1 fruit fly cellular context compared by ENCODE assay signal in genomic region chr3R:7000693-7001187, dm6.
TF ChIP-seq lines count a peak whose summit lies in the region.

No protein-coding gene starts in this region.

TF ChIP-seq in whole organism, embryonic, 481 proteins besides CTCF, POLR2A, EP300 and RAD21 (continued from another document and continues in another):
- TF ChIP-seq hb (GFP tag; IDR thresholded peaks at IDR 0.05; lab: Robert Waterston, UW; ENCODE audit: partially characterized antibody) = no peak
- peak; percentile 93 for TF ChIP-seq kni (GFP tag; optimal IDR thresholded peaks at IDR 0.05; lab: Kevin White, UChicago)
- TF ChIP-seq CG6791 (GFP tag; IDR thresholded peaks at IDR 0.05; lab: Robert Waterston, UW; ENCODE audit: partially characterized antibody) = no peak
- TF ChIP-seq CG17385 (GFP tag; optimal IDR thresholded peaks at IDR 0.05; lab: Kevin White, UChicago) = no peak
- TF ChIP-seq pum (GFP tag; optimal IDR thresholded peaks at IDR 0.05; lab: Kevin White, UChicago) = no peak
- no peak for TF ChIP-seq CG3281 (GFP tag; optimal IDR thresholded peaks at IDR 0.05; lab: Kevin White, UChicago)
- peak; percentile 12 for TF ChIP-seq scrt (GFP tag; optimal IDR thresholded peaks at IDR 0.05; lab: Kevin White, UChicago)
- no peak for TF ChIP-seq unpg (GFP tag; optimal IDR thresholded peaks at IDR 0.05; lab: Kevin White, UChicago)
- no peak for TF ChIP-seq CG16863 (GFP tag; optimal IDR thresholded peaks at IDR 0.05; lab: Kevin White, UChicago)
- TF ChIP-seq Hsf (GFP tag; optimal IDR thresholded peaks at IDR 0.05; lab: Kevin White, UChicago) = no peak
- TF ChIP-seq tna (GFP tag; IDR thresholded peaks at IDR 0.05; lab: Robert Waterston, UW; ENCODE audit: partially characterized antibody) = no peak
- TF ChIP-seq PHDP (tag; optimal IDR thresholded peaks at IDR 0.05; lab: Kevin White, UChicago) = no peak
- TF ChIP-seq CG1832 (GFP tag; optimal IDR thresholded peaks at IDR 0.05; lab: Kevin White, UChicago) = peak; percentile 98
- TF ChIP-seq caup (GFP tag; optimal IDR thresholded peaks at IDR 0.05; lab: Kevin White, UChicago; ENCODE audit: severe bottlenecking) = no peak
- peak; percentile 6 for TF ChIP-seq CG12769 (tag; optimal IDR thresholded peaks at IDR 0.05; lab: Kevin White, UChicago)
- no peak for TF ChIP-seq Bgb (GFP tag; IDR thresholded peaks at IDR 0.05; lab: Robert Waterston, UW; ENCODE audit: partially characterized antibody)
- TF ChIP-seq Camta (GFP tag; optimal IDR thresholded peaks at IDR 0.05; lab: Kevin White, UChicago) = no peak
- no peak for TF ChIP-seq wek (GFP tag; optimal IDR thresholded peaks at IDR 0.05; lab: Kevin White, UChicago)
- TF ChIP-seq kay (GFP tag; optimal IDR thresholded peaks at IDR 0.05; lab: Kevin White, UChicago) = no peak
- no peak for TF ChIP-seq CG4820 (GFP tag; optimal IDR thresholded peaks at IDR 0.05; lab: Kevin White, UChicago)
- no peak for TF ChIP-seq grau (tag; optimal IDR thresholded peaks at IDR 0.05; lab: Kevin White, UChicago)
- no peak for TF ChIP-seq ato (GFP tag; IDR thresholded peaks at IDR 0.05; lab: Robert Waterston, UW; ENCODE audit: partially characterized antibody)
- no peak for TF ChIP-seq vfl (GFP tag; optimal IDR thresholded peaks at IDR 0.05; lab: Kevin White, UChicago)
- no peak for TF ChIP-seq aop (GFP tag; IDR thresholded peaks at IDR 0.05; lab: Robert Waterston, UW)
- TF ChIP-seq pb (GFP tag; optimal IDR thresholded peaks at IDR 0.05; lab: Kevin White, UChicago) = peak; percentile 24
- no peak for TF ChIP-seq tio (GFP tag; optimal IDR thresholded peaks at IDR 0.05; lab: Kevin White, UChicago)
- TF ChIP-seq p53 (GFP tag; optimal IDR thresholded peaks at IDR 0.05; lab: Kevin White, UChicago) = no peak
- no peak for TF ChIP-seq CG7372 (GFP tag; IDR thresholded peaks at IDR 0.05; lab: Robert Waterston, UW)
- no peak for TF ChIP-seq CG1647 (GFP tag; optimal IDR thresholded peaks at IDR 0.05; lab: Kevin White, UChicago)
- no peak for TF ChIP-seq dimm (GFP tag; IDR thresholded peaks at IDR 0.05; lab: Robert Waterston, UW)
- no peak for TF ChIP-seq croc (GFP tag; conservative IDR thresholded peaks at IDR 0.05; lab: Robert Waterston, UW)
- no peak for TF ChIP-seq Vsx1 (GFP tag; optimal IDR thresholded peaks at IDR 0.05; lab: Kevin White, UChicago)
- TF ChIP-seq pita (GFP tag; optimal IDR thresholded peaks at IDR 0.05; lab: Kevin White, UChicago) = no peak
- TF ChIP-seq HLH3B (GFP tag; IDR thresholded peaks at IDR 0.05; lab: Robert Waterston, UW) = no peak
- no peak for TF ChIP-seq Dip2 (GFP tag; IDR thresholded peaks at IDR 0.05; lab: Robert Waterston, UW)
- TF ChIP-seq nerfin-1 (tag; optimal IDR thresholded peaks at IDR 0.05; lab: Kevin White, UChicago) = peak; percentile 51
- TF ChIP-seq CG34422 (GFP tag; IDR thresholded peaks at IDR 0.05; lab: Robert Waterston, UW) = no peak
- TF ChIP-seq disco-r (GFP tag; optimal IDR thresholded peaks at IDR 0.05; lab: Kevin White, UChicago) = no peak
- TF ChIP-seq CG7928 (GFP tag; optimal IDR thresholded peaks at IDR 0.05; lab: Kevin White, UChicago) = no peak
- no peak for TF ChIP-seq CG2199 (GFP tag; IDR thresholded peaks at IDR 0.05; lab: Robert Waterston, UW)
- no peak for TF ChIP-seq gfzf (GFP tag; optimal IDR thresholded peaks at IDR 0.05; lab: Kevin White, UChicago)
- no peak for TF ChIP-seq zf30C (GFP tag; optimal IDR thresholded peaks at IDR 0.05; lab: Kevin White, UChicago)
- TF ChIP-seq Atf3 (GFP tag; optimal IDR thresholded peaks at IDR 0.05; lab: Kevin White, UChicago) = no peak
- TF ChIP-seq CG14710 (tag; optimal IDR thresholded peaks at IDR 0.05; lab: Kevin White, UChicago) = no peak
- no peak for TF ChIP-seq Ptx1 (GFP tag; IDR thresholded peaks at IDR 0.05; lab: Robert Waterston, UW)
- no peak for TF ChIP-seq CG11085 (GFP tag; IDR thresholded peaks at IDR 0.05; lab: Robert Waterston, UW)
- TF ChIP-seq gsb-n (tag; optimal IDR thresholded peaks at IDR 0.05; lab: Kevin White, UChicago) = peak; percentile 99
- no peak for TF ChIP-seq gce (GFP tag; IDR thresholded peaks at IDR 0.05; lab: Robert Waterston, UW)
- TF ChIP-seq CG17912 (GFP tag; optimal IDR thresholded peaks at IDR 0.05; lab: Kevin White, UChicago) = no peak
- no peak for TF ChIP-seq br (optimal IDR thresholded peaks at IDR 0.05; lab: Kevin White, UChicago)
- TF ChIP-seq CG17612 (GFP tag; IDR thresholded peaks at IDR 0.05; lab: Robert Waterston, UW) = no peak
- no peak for TF ChIP-seq CG5180 (GFP tag; optimal IDR thresholded peaks at IDR 0.05; lab: Kevin White, UChicago)
- TF ChIP-seq CG11456 (GFP tag; IDR thresholded peaks at IDR 0.05; lab: Robert Waterston, UW) = no peak
- TF ChIP-seq yki (optimal IDR thresholded peaks at IDR 0.05; lab: Kevin White, UChicago) = peak; percentile 45
- TF ChIP-seq CG1529 (GFP tag; optimal IDR thresholded peaks at IDR 0.05; lab: Kevin White, UChicago) = no peak
- no peak for TF ChIP-seq gsb (GFP tag; IDR thresholded peaks at IDR 0.05; lab: Robert Waterston, UW)
- TF ChIP-seq Fer1 (GFP tag; optimal IDR thresholded peaks at IDR 0.05; lab: Kevin White, UChicago) = no peak
- TF ChIP-seq HmgZ (tag; optimal IDR thresholded peaks at IDR 0.05; lab: Kevin White, UChicago) = no peak
- TF ChIP-seq Trl (optimal IDR thresholded peaks at IDR 0.05; lab: Kevin White, UChicago) = peak; percentile 84 to 87
- peak; percentile 38 for TF ChIP-seq Trl (GFP tag; optimal IDR thresholded peaks at IDR 0.05; lab: Kevin White, UChicago)
- no peak for TF ChIP-seq CG9797 (GFP tag; optimal IDR thresholded peaks at IDR 0.05; lab: Kevin White, UChicago)
- TF ChIP-seq CG12236 (GFP tag; optimal IDR thresholded peaks at IDR 0.05; lab: Kevin White, UChicago) = no peak
- TF ChIP-seq CG18619 (GFP tag; optimal IDR thresholded peaks at IDR 0.05; lab: Kevin White, UChicago) = no peak
- TF ChIP-seq ac (GFP tag; optimal IDR thresholded peaks at IDR 0.05; lab: Kevin White, UChicago) = peak; percentile 19
- TF ChIP-seq HLH4C (GFP tag; IDR thresholded peaks at IDR 0.05; lab: Robert Waterston, UW; ENCODE audit: partially characterized antibody) = no peak; the same call in 2 of the 3 replicates
- TF ChIP-seq Dref (GFP tag; IDR thresholded peaks at IDR 0.05; lab: Robert Waterston, UW) = no peak
- no peak for TF ChIP-seq CG12942 (GFP tag; optimal IDR thresholded peaks at IDR 0.05; lab: Kevin White, UChicago)
- TF ChIP-seq CG14441 (GFP tag; IDR thresholded peaks at IDR 0.05; lab: Robert Waterston, UW) = no peak
- TF ChIP-seq Gsc (GFP tag; IDR thresholded peaks at IDR 0.05; lab: Robert Waterston, UW) = no peak
- no peak for TF ChIP-seq TFAM (GFP tag; optimal IDR thresholded peaks at IDR 0.05; lab: Kevin White, UChicago)
- TF ChIP-seq CG17186 (GFP tag; optimal IDR thresholded peaks at IDR 0.05; lab: Kevin White, UChicago) = no peak
- TF ChIP-seq pnt (GFP tag; optimal IDR thresholded peaks at IDR 0.05; lab: Kevin White, UChicago) = no peak
- TF ChIP-seq CG10543 (GFP tag; optimal IDR thresholded peaks at IDR 0.05; lab: Kevin White, UChicago) = peak; percentile 17
- no peak for TF ChIP-seq lov (optimal IDR thresholded peaks at IDR 0.05; lab: Kevin White, UChicago)
- TF ChIP-seq lov (GFP tag; IDR thresholded peaks at IDR 0.05; lab: Robert Waterston, UW) = no peak
- TF ChIP-seq slou (GFP tag; optimal IDR thresholded peaks at IDR 0.05; lab: Kevin White, UChicago) = no peak
- 0 out of 3 replicates have a peak, but pooled peaks have one; percentile 48 for TF ChIP-seq CG16813 (GFP tag; IDR thresholded peaks at IDR 0.05; lab: Robert Waterston, UW; ENCODE audit: partially characterized antibody)
- TF ChIP-seq btn (GFP tag; optimal IDR thresholded peaks at IDR 0.05; lab: Kevin White, UChicago) = no peak
- no peak for TF ChIP-seq jigr1 (GFP tag; IDR thresholded peaks at IDR 0.05; lab: Robert Waterston, UW)
- TF ChIP-seq crol (GFP tag; IDR thresholded peaks at IDR 0.05; lab: Robert Waterston, UW) = peak; percentile 46; the same call in 1 of the 2 replicates
- no peak for TF ChIP-seq CG18011 (GFP tag; optimal IDR thresholded peaks at IDR 0.05; lab: Kevin White, UChicago)
- TF ChIP-seq ssp (GFP tag; IDR thresholded peaks at IDR 0.05; lab: Robert Waterston, UW) = no peak
- no peak for TF ChIP-seq Poxn (GFP tag; IDR thresholded peaks at IDR 0.05; lab: Robert Waterston, UW)
- TF ChIP-seq ham (GFP tag; IDR thresholded peaks at IDR 0.05; lab: Robert Waterston, UW) = no peak
- TF ChIP-seq H2.0 (GFP tag; IDR thresholded peaks at IDR 0.05; lab: Robert Waterston, UW) = no peak
- TF ChIP-seq Eip74EF (GFP tag; optimal IDR thresholded peaks at IDR 0.05; lab: Kevin White, UChicago) = no peak
- no peak for TF ChIP-seq Ravus (GFP tag; IDR thresholded peaks at IDR 0.05; lab: Robert Waterston, UW)
- TF ChIP-seq CG6654 (GFP tag; optimal IDR thresholded peaks at IDR 0.05; lab: Kevin White, UChicago) = no peak
- TF ChIP-seq ranshi (GFP tag; IDR thresholded peaks at IDR 0.05; lab: Robert Waterston, UW) = no peak
- no peak for TF ChIP-seq Side (GFP tag; optimal IDR thresholded peaks at IDR 0.05; lab: Kevin White, UChicago)
- no peak for TF ChIP-seq HLH54F (GFP tag; optimal IDR thresholded peaks at IDR 0.05; lab: Kevin White, UChicago)
- TF ChIP-seq wor (GFP tag; IDR thresholded peaks at IDR 0.05; lab: Robert Waterston, UW) = no peak
- no peak for TF ChIP-seq NFAT (GFP tag; IDR thresholded peaks at IDR 0.05; lab: Robert Waterston, UW)
- TF ChIP-seq CG8944 (GFP tag; optimal IDR thresholded peaks at IDR 0.05; lab: Kevin White, UChicago) = no peak
- TF ChIP-seq eyg (GFP tag; optimal IDR thresholded peaks at IDR 0.05; lab: Kevin White, UChicago) = no peak
- no peak for TF ChIP-seq CG17328 (GFP tag; IDR thresholded peaks at IDR 0.05; lab: Robert Waterston, UW)
- TF ChIP-seq CG3163 (GFP tag; optimal IDR thresholded peaks at IDR 0.05; lab: Kevin White, UChicago) = no peak
- TF ChIP-seq pros (GFP tag; optimal IDR thresholded peaks at IDR 0.05; lab: Kevin White, UChicago) = peak; percentile 87
- TF ChIP-seq mirr (GFP tag; optimal IDR thresholded peaks at IDR 0.05; lab: Kevin White, UChicago) = peak; percentile 26
- TF ChIP-seq Max (GFP tag; optimal IDR thresholded peaks at IDR 0.05; lab: Kevin White, UChicago) = no peak
- TF ChIP-seq oc (tag; optimal IDR thresholded peaks at IDR 0.05; lab: Kevin White, UChicago) = peak; percentile 69
- TF ChIP-seq Nf-YB (GFP tag; optimal IDR thresholded peaks at IDR 0.05; lab: Kevin White, UChicago) = peak; percentile 96
- TF ChIP-seq kah (GFP tag; optimal IDR thresholded peaks at IDR 0.05; lab: Kevin White, UChicago) = no peak
- peak; percentile 20 for TF ChIP-seq gro (GFP tag; optimal IDR thresholded peaks at IDR 0.05; lab: Kevin White, UChicago)
- TF ChIP-seq B-H1 (GFP tag; IDR thresholded peaks at IDR 0.05; lab: Robert Waterston, UW) = no peak
- no peak for TF ChIP-seq CG15514 (GFP tag; optimal IDR thresholded peaks at IDR 0.05; lab: Kevin White, UChicago)
- TF ChIP-seq Pdp1 (GFP tag; optimal IDR thresholded peaks at IDR 0.05; lab: Kevin White, UChicago) = no peak
- TF ChIP-seq H15 (GFP tag; IDR thresholded peaks at IDR 0.05; lab: Robert Waterston, UW) = no peak
- no peak for TF ChIP-seq corto (GFP tag; optimal IDR thresholded peaks at IDR 0.05; lab: Kevin White, UChicago)
- no peak for TF ChIP-seq CG10431 (GFP tag; optimal IDR thresholded peaks at IDR 0.05; lab: Kevin White, UChicago)
- no peak for TF ChIP-seq CG15601 (tag; optimal IDR thresholded peaks at IDR 0.05; lab: Kevin White, UChicago)
- TF ChIP-seq CG7271 (tag; optimal IDR thresholded peaks at IDR 0.05; lab: Kevin White, UChicago) = no peak
- TF ChIP-seq CG1233 (GFP tag; optimal IDR thresholded peaks at IDR 0.05; lab: Kevin White, UChicago) = no peak
- no peak for TF ChIP-seq CG15011 (GFP tag; optimal IDR thresholded peaks at IDR 0.05; lab: Kevin White, UChicago)
- TF ChIP-seq da (GFP tag; optimal IDR thresholded peaks at IDR 0.05; lab: Kevin White, UChicago) = peak; percentile 61
- TF ChIP-seq knrl (GFP tag; IDR thresholded peaks at IDR 0.05; lab: Robert Waterston, UW; ENCODE audit: partially characterized antibody) = no peak
- TF ChIP-seq stc (GFP tag; IDR thresholded peaks at IDR 0.05; lab: Robert Waterston, UW) = no peak
- TF ChIP-seq CG17802 (tag; optimal IDR thresholded peaks at IDR 0.05; lab: Kevin White, UChicago) = no peak
- no peak for TF ChIP-seq tap (tag; optimal IDR thresholded peaks at IDR 0.05; lab: Kevin White, UChicago)
- no peak for TF ChIP-seq CG1024 (GFP tag; IDR thresholded peaks at IDR 0.05; lab: Robert Waterston, UW)
- no peak for TF ChIP-seq CG8359 (GFP tag; optimal IDR thresholded peaks at IDR 0.05; lab: Kevin White, UChicago; ENCODE audit: borderline replicate concordance)
- TF ChIP-seq ind (GFP tag; optimal IDR thresholded peaks at IDR 0.05; lab: Kevin White, UChicago) = no peak
- peak; percentile 92 for TF ChIP-seq twi (tag; optimal IDR thresholded peaks at IDR 0.05; lab: Kevin White, UChicago)
- TF ChIP-seq sob (GFP tag; IDR thresholded peaks at IDR 0.05; lab: Robert Waterston, UW) = no peak
- no peak for TF ChIP-seq CG10209 (GFP tag; optimal IDR thresholded peaks at IDR 0.05; lab: Kevin White, UChicago)
- TF ChIP-seq org-1 (GFP tag; optimal IDR thresholded peaks at IDR 0.05; lab: Kevin White, UChicago) = no peak
- TF ChIP-seq CG7839 (tag; optimal IDR thresholded peaks at IDR 0.05; lab: Kevin White, UChicago) = no peak
- no peak for TF ChIP-seq sim (GFP tag; IDR thresholded peaks at IDR 0.05; lab: Robert Waterston, UW)
- TF ChIP-seq Doc3 (GFP tag; IDR thresholded peaks at IDR 0.05; lab: Robert Waterston, UW; ENCODE audit: partially characterized antibody) = peak; percentile 12; the same call in 1 of the 3 replicates
- no peak for TF ChIP-seq CG2116 (GFP tag; optimal IDR thresholded peaks at IDR 0.05; lab: Kevin White, UChicago)
- TF ChIP-seq Hand (GFP tag; optimal IDR thresholded peaks at IDR 0.05; lab: Kevin White, UChicago) = no peak
- no peak for TF ChIP-seq jing (GFP tag; optimal IDR thresholded peaks at IDR 0.05; lab: Kevin White, UChicago)
- no peak for TF ChIP-seq CG31441 (GFP tag; IDR thresholded peaks at IDR 0.05; lab: Robert Waterston, UW)
- TF ChIP-seq Meics (GFP tag; optimal IDR thresholded peaks at IDR 0.05; lab: Kevin White, UChicago) = no peak
- TF ChIP-seq ab (GFP tag; optimal IDR thresholded peaks at IDR 0.05; lab: Kevin White, UChicago) = no peak
- TF ChIP-seq zen2 (GFP tag; IDR thresholded peaks at IDR 0.05; lab: Robert Waterston, UW; ENCODE audit: partially characterized antibody) = 0 out of 3 replicates have a peak, but pooled peaks have one; percentile 32
- TF ChIP-seq CG12299 (tag; optimal IDR thresholded peaks at IDR 0.05; lab: Kevin White, UChicago) = no peak
- TF ChIP-seq Deaf1 (tag; optimal IDR thresholded peaks at IDR 0.05; lab: Kevin White, UChicago) = peak; percentile 46
